Worm (Caenorhabditis elegans): ENCODE data around the gene F54D5.9.
"Not testable (repeated sequence)": the region's sequence is repeated elsewhere in the genome, so short reads cannot be mapped to it uniquely, and the experiment has no call there.

The F54D5.9 gene

DNA sequence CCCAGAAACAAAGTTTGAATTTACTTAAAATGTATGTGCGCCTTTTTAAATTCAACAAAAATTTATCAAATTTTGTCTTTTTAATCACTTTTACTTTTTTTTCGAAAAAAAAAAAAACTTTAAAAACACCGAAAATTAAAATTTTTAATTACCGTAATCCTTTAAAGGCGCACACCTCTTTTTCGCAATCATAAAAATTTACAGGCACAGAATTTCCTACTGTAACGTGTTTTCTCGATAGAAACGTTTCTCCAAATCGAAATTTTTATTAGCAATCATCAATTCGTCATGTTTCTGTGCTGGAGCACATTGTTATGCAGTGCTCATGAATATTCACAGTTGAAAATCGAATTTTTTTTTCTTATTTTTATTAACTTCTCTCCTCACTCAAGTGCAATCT lies 8.1 kb downstream of the F54D5.9 start:
- peak; percentile 63 for TF ChIP-seq aha-1 (tag)
- no peak for TF ChIP-seq F37D6.2 (tag; optimal IDR thresholded peaks at IDR 0.05)

DNA sequence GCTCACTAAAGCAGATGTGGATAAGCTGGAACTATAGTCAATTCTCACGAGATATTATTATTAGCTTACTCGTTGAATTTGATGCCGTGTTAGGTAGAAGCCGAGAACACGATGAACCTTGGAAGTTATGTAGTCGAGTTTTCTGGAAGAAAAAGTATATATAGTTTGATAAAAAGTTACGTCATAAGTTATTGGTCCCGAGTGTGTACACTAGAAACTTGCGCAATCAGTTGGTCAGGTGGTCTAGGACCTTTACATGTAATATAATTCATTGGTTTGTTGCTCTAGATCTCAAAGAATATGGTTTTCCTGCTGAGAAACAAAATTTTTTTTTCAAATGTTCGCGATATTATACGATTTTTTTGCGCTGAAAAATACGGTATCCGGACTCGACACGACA lies 8.7 kb downstream of the F54D5.9 start:
- TF ChIP-seq mxl-2 (GFP tag; conservative IDR thresholded peaks at IDR 0.05): no peak
- TF ChIP-seq ZK546.5 (tag; optimal IDR thresholded peaks at IDR 0.05): no peak
- no peak for TF ChIP-seq dpl-1 (GFP tag; optimal IDR thresholded peaks at IDR 0.05)

DNA sequence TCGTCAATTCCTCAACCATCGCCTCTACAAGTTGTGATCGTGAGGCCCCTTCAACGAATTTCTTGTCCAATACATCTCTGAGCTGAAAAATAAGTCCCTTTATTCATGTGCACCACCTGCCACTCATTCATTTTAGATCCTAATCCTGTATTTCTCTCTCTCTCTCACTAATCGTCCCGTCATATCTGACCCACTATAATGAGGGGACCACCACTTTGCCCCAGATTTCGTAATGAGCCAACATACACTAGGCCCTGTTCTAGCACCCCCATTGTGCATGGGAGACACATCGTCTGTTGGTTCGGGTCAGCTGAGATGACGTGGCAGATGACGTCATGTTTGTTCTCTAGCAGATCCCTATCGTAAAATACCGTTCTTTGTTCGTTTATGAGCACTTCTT lies 9.2 kb downstream of the F54D5.9 start:
- TF ChIP-seq unc-62 (GFP tag; optimal IDR thresholded peaks at IDR 0.05 in 1 of 2) (peak in 1 of 2 experiments; percentile 26), unc-62 (tag; optimal IDR thresholded peaks at IDR 0.05) (no peak), hlh-11 (tag; optimal IDR thresholded peaks at IDR 0.05) (no peak), aha-1 (tag) (peak; percentile 58), F10B5.3 (tag; optimal IDR thresholded peaks at IDR 0.05) (no peak)

DNA sequence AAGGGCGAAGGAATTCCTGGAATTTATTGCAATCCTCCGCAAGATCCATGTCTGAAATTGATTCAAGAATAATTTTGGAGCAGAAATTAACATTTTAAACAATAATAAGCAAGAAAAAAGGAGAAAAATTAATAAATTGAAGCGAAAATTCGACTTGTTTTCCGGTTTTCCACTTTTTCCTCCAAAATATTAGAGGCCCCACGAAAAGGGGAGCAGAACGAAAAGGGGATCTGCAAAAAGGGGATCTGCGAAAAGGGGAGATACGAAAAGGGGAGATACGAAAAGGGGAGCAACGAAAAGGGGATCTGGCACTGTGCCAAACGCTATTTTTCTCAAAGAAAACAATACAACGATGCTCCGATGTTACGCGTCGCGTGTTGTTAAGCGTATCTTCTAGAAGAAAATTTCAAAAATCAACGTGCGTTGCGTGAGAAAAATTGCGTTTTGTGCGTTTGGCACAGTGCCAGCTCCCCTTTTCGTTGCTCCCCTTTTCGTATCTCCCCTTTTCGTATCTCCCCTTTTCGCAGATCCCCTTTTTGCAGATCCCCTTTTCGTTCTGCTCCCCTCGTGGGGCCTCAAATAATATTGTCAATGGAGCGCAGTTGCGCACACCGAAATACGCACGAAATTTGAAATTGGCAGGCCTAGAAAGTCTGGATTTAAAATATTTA lies 10.1 kb downstream of the F54D5.9 start, which contains the start of gene Y62F5A.12:
Gene Y62F5A.12 (minus strand): TSS at position 51 of the 671 bp plus-strand sequence.
- TF ChIP-seq nhr-77 (tag; optimal IDR thresholded peaks at IDR 0.05): peak; percentile 81
- peak; percentile 67 for TF ChIP-seq set-16 (GFP tag; IDR thresholded peaks at IDR 0.05)
- peak; percentile 71 to 82 for TF ChIP-seq lsy-2 (tag; optimal IDR thresholded peaks at IDR 0.05)
- peak; percentile 96 for TF ChIP-seq madf-9 (GFP tag; conservative IDR thresholded peaks at IDR 0.05)
- TF ChIP-seq sdz-12 (GFP tag; optimal IDR thresholded peaks at IDR 0.05): peak; percentile 60
- TF ChIP-seq ceh-20 (GFP tag; IDR thresholded peaks at IDR 0.05): peak; percentile 95
- TF ChIP-seq nhr-25 (tag; optimal IDR thresholded peaks at IDR 0.05; ENCODE audit: borderline replicate concordance, insufficient read depth): peak; percentile 40
- TF ChIP-seq hif-1 (tag; optimal IDR thresholded peaks at IDR 0.05): peak in 1 of 2 experiments; percentile 93
- peak; percentile 67 for TF ChIP-seq hlh-30 (tag; optimal IDR thresholded peaks at IDR 0.05; ENCODE audit: insufficient read depth)
- peak; percentile 93 for TF ChIP-seq Y48G9A.11 (GFP tag; IDR thresholded peaks at IDR 0.05)
- peak; percentile 27 for TF ChIP-seq F49E8.2 (tag; optimal IDR thresholded peaks at IDR 0.05; ENCODE audit: borderline replicate concordance)
- 0 out of 2 replicates have a peak, but pooled peaks have one; percentile 80 for TF ChIP-seq Y75B8A.6 (GFP tag; IDR thresholded peaks at IDR 0.05)
- TF ChIP-seq unc-130 (GFP tag; optimal IDR thresholded peaks at IDR 0.05): peak; percentile 84
- peak; percentile 98 for TF ChIP-seq dmd-9 (GFP tag; IDR thresholded peaks at IDR 0.05)
- peak; percentile 80 for TF ChIP-seq mxl-2 (GFP tag; conservative IDR thresholded peaks at IDR 0.05)
- TF ChIP-seq vab-7 (GFP tag; IDR thresholded peaks at IDR 0.05): peak; percentile 96
- TF ChIP-seq ceh-44 (GFP tag; IDR thresholded peaks at IDR 0.05): peak; percentile 99
- peak; percentile 66 for TF ChIP-seq nhr-102 (tag; optimal IDR thresholded peaks at IDR 0.05)
- peak; percentile 50 for TF ChIP-seq zfp-2 (tag; optimal IDR thresholded peaks at IDR 0.05)
- peak; percentile 77 for TF ChIP-seq php-3 (GFP tag; IDR thresholded peaks at IDR 0.05)
- TF ChIP-seq D1046.2 (GFP tag; IDR thresholded peaks at IDR 0.05): peak; percentile 93
- peak; percentile 78 for TF ChIP-seq T26A8.4 (GFP tag; IDR thresholded peaks at IDR 0.05)
- peak; percentile 85; the same call in 1 of the 2 replicates for TF ChIP-seq lin-1 (GFP tag; IDR thresholded peaks at IDR 0.05)
- peak; percentile 66 for TF ChIP-seq spr-1 (tag; optimal IDR thresholded peaks at IDR 0.05)
- TF ChIP-seq dpl-1 (GFP tag; optimal IDR thresholded peaks at IDR 0.05): peak; percentile 77
- TF ChIP-seq daf-16 (GFP tag; optimal IDR thresholded peaks at IDR 0.05): peak in 1 of 2 experiments; percentile 68
- TF ChIP-seq daf-16, pha-4, unc-62 (tag; optimal IDR thresholded peaks at IDR 0.05): not testable (repeated sequence)
- TF ChIP-seq pha-4 (GFP tag; IDR thresholded peaks at IDR 0.05): peak; percentile 96
- TF ChIP-seq mdl-1 (tag; optimal IDR thresholded peaks at IDR 0.05): peak; percentile 32 to 38
- peak; percentile 39 for TF ChIP-seq lin-15B (tag; optimal IDR thresholded peaks at IDR 0.05)
- peak in 1 of 2 experiments; percentile 66 for TF ChIP-seq unc-62 (GFP tag; optimal IDR thresholded peaks at IDR 0.05 in 1 of 2)
- peak; percentile 92 for TF ChIP-seq zfp-3 (GFP tag; conservative IDR thresholded peaks at IDR 0.05)
- peak; percentile 82 for TF ChIP-seq lim-7 (GFP tag; IDR thresholded peaks at IDR 0.05)
- peak; percentile 59 for TF ChIP-seq dve-1 (tag; optimal IDR thresholded peaks at IDR 0.05; ENCODE audit: insufficient read depth)
- TF ChIP-seq rbr-2 (tag; optimal IDR thresholded peaks at IDR 0.05): peak; percentile 89
- peak; percentile 85 for TF ChIP-seq mdt-29 (GFP tag; IDR thresholded peaks at IDR 0.05)

Measured in whole organism, L4 larva.